Worm (Caenorhabditis elegans) whole organism, late embryonic: ENCODE data around the gene csn-4.

Source experiments
- F13H6.1 ChIP-seq: sonication (generic microtip); optimal IDR thresholded peaks from 2 replicates; lab custom pipeline; 2016; ENCODE audit warnings: missing genetic modification characterization, missing compliant biosample characterization
- ceh-9 ChIP-seq: sonication (generic microtip); optimal IDR thresholded peaks from 2 replicates; lab custom pipeline; 2016; ENCODE audit warnings: mild to moderate bottlenecking, missing genetic modification characterization, inconsistent platforms, missing compliant biosample characterization
- nfya-1 ChIP-seq: sonication (generic microtip); optimal IDR thresholded peaks from 2 replicates; lab custom pipeline; 2017; ENCODE audit warnings: missing genetic modification characterization, mild to moderate bottlenecking, missing compliant biosample characterization, antibody characterized with exemption, moderate library complexity
- pha-4 ChIP-seq: fragments of 150-350 bp; optimal IDR thresholded peaks from 2 replicates; lab custom pipeline; 2018; ENCODE audit warnings: missing biosample characterization, missing genetic modification reagents, missing genetic modification characterization
- pqm-1 ChIP-seq: sonication (generic microtip); optimal IDR thresholded peaks from 2 replicates; lab custom pipeline; 2016; ENCODE audit warnings: missing genetic modification characterization, missing compliant biosample characterization
- unc-55 ChIP-seq: sonication (generic microtip); optimal IDR thresholded peaks from 2 replicates; lab custom pipeline; 2017; ENCODE audit warnings: missing biosample characterization, missing genetic modification reagents, missing genetic modification characterization

- TF ChIP-seq pqm-1 (no peak), unc-55 (GFP tag; lab: Kevin White, UChicago) (no peak), F13H6.1 (tag; lab: Kevin White, UChicago) (no peak), ceh-9 (tag; lab: Kevin White, UChicago) (no peak), nfya-1 (tag; lab: Kevin White, UChicago) (no peak), pha-4 (tag; lab: Kevin White, UChicago) (no peak)
These were observed 9.3 kb upstream of the csn-4 start for ce11 chrIV:1096154-1096553.
